Fruit fly (Drosophila melanogaster): ENCODE measurements around the gene CG4982.

Gene CG4982

dm6 chr3L:16301153-16301552, at the start of gene CG4982:
Gene CG4982, plus strand, starts transcription at chr3L:16301453.
- TF ChIP-seq CG8478 (optimal IDR thresholded peaks at IDR 0.05) (no peak), CTCF (optimal IDR thresholded peaks at IDR 0.05) (no peak)

DNA sequence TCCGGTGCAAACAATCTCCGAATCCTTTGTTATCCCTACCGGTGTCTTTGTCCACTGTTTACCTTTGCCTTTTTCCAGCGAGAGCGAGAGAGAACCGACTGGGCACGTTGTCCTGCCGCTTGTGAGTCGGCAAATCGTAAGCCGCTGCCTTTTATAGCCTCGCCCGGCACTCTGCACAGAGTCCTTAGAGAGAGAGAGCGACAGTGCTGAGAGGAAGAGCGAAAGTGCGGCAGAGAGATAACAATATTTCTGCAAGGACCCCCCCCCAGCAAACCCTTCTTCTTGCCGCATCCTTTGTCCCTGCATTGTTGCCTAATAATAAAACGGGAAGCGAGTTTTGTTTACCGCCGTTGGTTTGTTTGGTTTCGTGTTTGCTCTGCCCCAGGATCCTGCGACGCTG, 49.0 kb upstream of the CG4982 start, which contains the start of gene CG13055:
TSS of gene CG13055 (minus strand) at position 101 of the 400 bp plus-strand sequence.
- TF ChIP-seq CTCF (optimal IDR thresholded peaks at IDR 0.05) (no peak), CG8478 (optimal IDR thresholded peaks at IDR 0.05) (no peak)

dm6 chr3L:16257118-16257627, 44.1 kb upstream of the CG4982 start, which contains the start of gene CG13054:
Gene CG13054, minus strand, starts transcription at chr3L:16257191.
- TF ChIP-seq CTCF (optimal IDR thresholded peaks at IDR 0.05) (no peak), CG8478 (optimal IDR thresholded peaks at IDR 0.05) (no peak)

DNA sequence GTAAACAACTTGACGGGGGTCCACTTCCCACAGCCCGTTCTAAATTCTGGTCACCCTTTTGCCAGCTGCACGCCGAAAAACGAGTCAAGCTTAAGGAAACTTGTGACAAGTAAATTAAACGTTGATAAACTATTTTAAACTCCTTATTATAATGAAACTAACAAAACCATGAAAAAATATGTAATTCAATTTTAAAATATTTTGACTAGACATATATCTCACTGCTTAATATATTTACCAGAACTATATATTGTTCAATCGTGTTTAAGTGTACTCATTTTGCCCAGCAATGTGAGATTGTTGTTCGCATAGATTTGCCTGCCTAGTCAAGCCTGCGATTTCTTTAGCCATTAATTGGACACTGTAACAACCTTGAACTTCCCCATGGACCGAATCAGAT, 41.7 kb upstream of the CG4982 start, which contains the start of gene CG13053:
TSS of gene CG13053 (minus strand) at position 171 of the 400 bp plus-strand sequence.
- TF ChIP-seq CG8478 (optimal IDR thresholded peaks at IDR 0.05) (no peak), CTCF (optimal IDR thresholded peaks at IDR 0.05) (no peak)

- TF ChIP-seq CG8478 (optimal IDR thresholded peaks at IDR 0.05) (no peak), CTCF (optimal IDR thresholded peaks at IDR 0.05) (no peak)
Measured at dm6 chr3L:16261505-16261904, 39.7 kb upstream of the CG4982 start, which contains the start of gene CG34247. Gene CG34247, minus strand, starts transcription at chr3L:16261605.

dm6 chr3L:16262440-16262839, 38.8 kb upstream of the CG4982 start, which contains the start of gene CG13071:
Gene CG13071, plus strand, starts transcription at chr3L:16262740.
- TF ChIP-seq CTCF (optimal IDR thresholded peaks at IDR 0.05) (no peak), CG8478 (optimal IDR thresholded peaks at IDR 0.05) (no peak)

- no peak for TF ChIP-seq CTCF (optimal IDR thresholded peaks at IDR 0.05)
- TF ChIP-seq CG8478 (optimal IDR thresholded peaks at IDR 0.05): no peak
Measured at dm6 chr3L:16263043-16263442, 38.2 kb upstream of the CG4982 start, which contains the start of gene CG13070. Gene CG13070, plus strand, starts transcription at chr3L:16263343.

- no peak for TF ChIP-seq CG8478 (optimal IDR thresholded peaks at IDR 0.05)
- no peak for TF ChIP-seq CTCF (optimal IDR thresholded peaks at IDR 0.05)
Measured at dm6 chr3L:16265000-16265399, 36.3 kb upstream of the CG4982 start, which contains the start of the genes CG13051 and CG13069. Gene CG13051, minus strand, starts transcription at chr3L:16265100. Gene CG13069, plus strand, starts transcription at chr3L:16265385.

dm6 chr3L:16268106-16268733, 33.0 kb upstream of the CG4982 start, which contains the start of gene CG4950:
Gene CG4950, minus strand, starts transcription at chr3L:16268156.
- TF ChIP-seq CTCF (optimal IDR thresholded peaks at IDR 0.05) (no peak), CG8478 (optimal IDR thresholded peaks at IDR 0.05) (no peak)

dm6 chr3L:16269092-16269491, 32.2 kb upstream of the CG4982 start, which contains the start of gene CG13068:
Gene CG13068, plus strand, starts transcription at chr3L:16269392.
- TF ChIP-seq CG8478 (optimal IDR thresholded peaks at IDR 0.05) (no peak), CTCF (optimal IDR thresholded peaks at IDR 0.05) (no peak)

dm6 chr3L:16270802-16271332, 30.4 kb upstream of the CG4982 start, which contains the start of the genes CG34248 and CG13067:
Gene CG34248, minus strand, starts transcription at chr3L:16270902.
Gene CG13067, plus strand, starts transcription at chr3L:16271282.
- TF ChIP-seq CTCF (optimal IDR thresholded peaks at IDR 0.05) (no peak), CG8478 (optimal IDR thresholded peaks at IDR 0.05) (no peak)

- TF ChIP-seq CG8478 (optimal IDR thresholded peaks at IDR 0.05): no peak
- no peak for TF ChIP-seq CTCF (optimal IDR thresholded peaks at IDR 0.05)
Measured at dm6 chr3L:16272338-16272959, 28.8 kb upstream of the CG4982 start, which contains the start of gene CG13066. Gene CG13066, plus strand, starts transcription at chr3L:16272909.

dm6 chr3L:16275391-16276017, 25.7 kb upstream of the CG4982 start:
- no peak for TF ChIP-seq CG8478 (optimal IDR thresholded peaks at IDR 0.05)
- TF ChIP-seq CTCF (optimal IDR thresholded peaks at IDR 0.05): no peak

- TF ChIP-seq CG8478 (optimal IDR thresholded peaks at IDR 0.05): no peak
- no peak for TF ChIP-seq CTCF (optimal IDR thresholded peaks at IDR 0.05)
Measured at dm6 chr3L:16277135-16277534, 24.1 kb upstream of the CG4982 start, which contains the start of gene CG13065. Gene CG13065, plus strand, starts transcription at chr3L:16277435.
